Worm (Caenorhabditis elegans) whole organism, L3 larva: ENCODE results near the gene srbc-40.

Experiments used
- ceh-16 ChIP-seq: sonication (generic microtip); optimal IDR thresholded peaks from 2 replicates; lab custom pipeline; 2017; ENCODE audit warnings: missing biosample characterization, missing genetic modification characterization
- ceh-82 ChIP-seq: fragments of 150-350 bp; optimal IDR thresholded peaks from 2 replicates; lab custom pipeline; 2014; ENCODE audit warnings: missing biosample characterization, missing genetic modification characterization
- fkh-10 ChIP-seq: sonication (generic microtip); optimal IDR thresholded peaks from 2 replicates; lab custom pipeline; 2017; ENCODE audit warnings: missing biosample characterization, missing genetic modification reagents, missing genetic modification characterization
- lin-39 ChIP-seq: fragments of 150-350 bp; optimal IDR thresholded peaks from 2 replicates; lab custom pipeline; 2018; ENCODE audit warnings: missing biosample characterization, missing genetic modification reagents, missing genetic modification characterization
- nhr-25 ChIP-seq: sonication (generic microtip); optimal IDR thresholded peaks from 2 replicates; lab custom pipeline; 2017; ENCODE audit warnings: missing biosample characterization, missing genetic modification characterization
- snpc-4 ChIP-seq: fragments of 150-350 bp; optimal IDR thresholded peaks from 2 replicates; lab custom pipeline; 2014; ENCODE audit warnings: missing biosample characterization, missing genetic modification characterization

ce11 chrV:699489-700129, 20.0 kb downstream of the srbc-40 start, which contains the start of the genes ugt-29 and srx-5:
- no peak for TF ChIP-seq nhr-25 (tag; lab: Kevin White, UChicago)
- no peak for TF ChIP-seq ceh-16 (tag; lab: Kevin White, UChicago)
- no peak for TF ChIP-seq fkh-10 (GFP tag; lab: Kevin White, UChicago)
- no peak for TF ChIP-seq lin-39 (tag; lab: Kevin White, UChicago)
- no peak for TF ChIP-seq snpc-4 (tag; lab: Kevin White, UChicago)
- no peak for TF ChIP-seq ceh-82 (tag; lab: Kevin White, UChicago)
